Fruit fly (Drosophila melanogaster) whole organism, embryonic: Measurements from ENCODE around the gene CG31675.

Experiments used
- CG11560 ChIP-seq: fragments of 200-800 bp; sonication (Bioruptor generic); IDR thresholded peaks from 3 replicates; pipeline ENCODE4 v1.3.6; 2022; ENCODE audit warnings: missing biosample characterization, missing genetic modification characterization
- CG11696 ChIP-seq: fragments of 200-800 bp; sonication (Bioruptor generic); IDR thresholded peaks from 2 replicates; pipeline ENCODE4 v1.3.6; 2022; ENCODE audit warnings: missing biosample characterization, missing genetic modification characterization
- CG12104 ChIP-seq: fragments of 200-800 bp; sonication (Bioruptor generic); optimal IDR thresholded peaks from 3 replicates; lab custom pipeline; 2016; ENCODE audit warnings: missing biosample characterization, missing genetic modification characterization
- CG12219 ChIP-seq: fragments of 200-800 bp; sonication (Bioruptor generic); optimal IDR thresholded peaks from 3 replicates; lab custom pipeline; 2018; ENCODE audit warnings: missing biosample characterization, mild to moderate bottlenecking, missing genetic modification characterization
- CG1233 ChIP-seq: fragments of 200-800 bp; sonication (Bioruptor generic); optimal IDR thresholded peaks from 4 replicates; lab custom pipeline; 2018; ENCODE audit warnings: missing biosample characterization, mild to moderate bottlenecking, missing genetic modification characterization
- CG13123 ChIP-seq: fragments of 200-800 bp; sonication (Bioruptor generic); optimal IDR thresholded peaks from 2 replicates; lab custom pipeline; 2016; ENCODE audit warnings: missing biosample characterization, missing genetic modification characterization
- CG13894 ChIP-seq: fragments of 200-800 bp; sonication (Bioruptor generic); optimal IDR thresholded peaks from 3 replicates; lab custom pipeline; 2018; ENCODE audit warnings: missing biosample characterization, mild to moderate bottlenecking, missing genetic modification characterization, moderate library complexity
- CG14965 ChIP-seq: fragments of 200-800 bp; sonication (Bioruptor generic); optimal IDR thresholded peaks from 2 replicates; lab custom pipeline; 2016; ENCODE audit warnings: missing biosample characterization, missing genetic modification characterization, borderline replicate concordance
- CG15073 ChIP-seq: fragments of 200-800 bp; sonication (Bioruptor generic); optimal IDR thresholded peaks from 2 replicates; lab custom pipeline; 2016; ENCODE audit warnings: missing biosample characterization, missing genetic modification characterization
- CG1602 ChIP-seq: fragments of 200-800 bp; sonication (Bioruptor generic); optimal IDR thresholded peaks from 3 replicates; lab custom pipeline; 2016; ENCODE audit warnings: missing biosample characterization, missing genetic modification characterization
- CG17361 ChIP-seq: fragments of 200-800 bp; sonication (Bioruptor generic); IDR thresholded peaks from 3 replicates; pipeline ENCODE4 v1.3.6; 2022; ENCODE audit warnings: missing biosample characterization, missing genetic modification characterization
- CG1792 ChIP-seq: fragments of 200-800 bp; sonication (Bioruptor generic); optimal IDR thresholded peaks from 2 replicates; lab custom pipeline; 2016; ENCODE audit warnings: missing biosample characterization, missing genetic modification characterization
- CG18476 ChIP-seq: fragments of 200-800 bp; sonication (Bioruptor generic); optimal IDR thresholded peaks from 2 replicates; lab custom pipeline; 2016; ENCODE audit warnings: missing biosample characterization, mild to moderate bottlenecking, missing genetic modification characterization
- CG2889 ChIP-seq: fragments of 200-800 bp; sonication (Bioruptor generic); IDR thresholded peaks from 3 replicates; pipeline ENCODE4 v1.3.6; 2022; ENCODE audit warnings: missing biosample characterization, missing genetic modification characterization
- CG30431 ChIP-seq: fragments of 200-800 bp; sonication (Bioruptor generic); optimal IDR thresholded peaks from 2 replicates; lab custom pipeline; 2017; ENCODE audit warnings: missing biosample characterization, missing genetic modification characterization
- CG3163 ChIP-seq: fragments of 200-800 bp; sonication (Bioruptor generic); optimal IDR thresholded peaks from 3 replicates; lab custom pipeline; 2016; ENCODE audit warnings: missing biosample characterization, missing genetic modification characterization
- CG3838 ChIP-seq: fragments of 200-800 bp; sonication (Bioruptor generic); optimal IDR thresholded peaks from 3 replicates; lab custom pipeline; 2016; ENCODE audit warnings: missing biosample characterization, missing genetic modification characterization
- CG4820 ChIP-seq: fragments of 200-800 bp; sonication (Bioruptor generic); optimal IDR thresholded peaks from 3 replicates; lab custom pipeline; 2016; ENCODE audit warnings: missing biosample characterization, missing genetic modification characterization
- CG4854 ChIP-seq: fragments of 200-800 bp; sonication (Bioruptor generic); optimal IDR thresholded peaks from 2 replicates; lab custom pipeline; 2016; ENCODE audit warnings: missing biosample characterization, missing genetic modification characterization, inconsistent platforms
- CG8388 ChIP-seq: fragments of 200-800 bp; sonication (Bioruptor generic); optimal IDR thresholded peaks from 2 replicates; lab custom pipeline; 2019; ENCODE audit warnings: missing biosample characterization, mild to moderate bottlenecking, missing genetic modification characterization, moderate library complexity
- CG9932 ChIP-seq: fragments of 200-800 bp; sonication (Bioruptor generic); IDR thresholded peaks from 2 replicates; pipeline ENCODE4 v1.3.6; 2022; ENCODE audit warnings: missing biosample characterization, missing genetic modification characterization
- Camta ChIP-seq: fragments of 200-800 bp; sonication (Bioruptor generic); optimal IDR thresholded peaks from 2 replicates; lab custom pipeline; 2016; ENCODE audit warnings: missing biosample characterization, missing genetic modification characterization
- D19A ChIP-seq: fragments of 200-800 bp; optimal IDR thresholded peaks from 3 replicates; lab custom pipeline; 2019; ENCODE audit warnings: missing biosample characterization, mild to moderate bottlenecking, missing genetic modification characterization, moderate library complexity
- D19B ChIP-seq: fragments of 200-800 bp; sonication (Bioruptor generic); optimal IDR thresholded peaks from 2 replicates; lab custom pipeline; 2017; ENCODE audit warnings: missing biosample characterization, mild to moderate bottlenecking, missing genetic modification characterization
- Dp ChIP-seq: fragments of 200-800 bp; sonication (Bioruptor generic); optimal IDR thresholded peaks from 2 replicates; lab custom pipeline; 2018; ENCODE audit warnings: missing biosample characterization, mild to moderate bottlenecking, missing genetic modification characterization, moderate library complexity
- Dref ChIP-seq: fragments of 200-800 bp; sonication (Bioruptor generic); IDR thresholded peaks from 2 replicates; pipeline ENCODE4 v1.3.6; 2022; ENCODE audit warnings: missing biosample characterization, missing genetic modification characterization
- ERR ChIP-seq: fragments of 200-800 bp; sonication (Bioruptor generic); optimal IDR thresholded peaks from 2 replicates; lab custom pipeline; 2016; ENCODE audit warnings: missing biosample characterization, missing genetic modification characterization
- Fer3 ChIP-seq: fragments of 200-800 bp; sonication (Bioruptor generic); optimal IDR thresholded peaks from 2 replicates; lab custom pipeline; 2018; ENCODE audit warnings: missing biosample characterization, mild to moderate bottlenecking, missing genetic modification characterization, moderate library complexity
- Gug ChIP-seq: fragments of 200-800 bp; sonication (Bioruptor generic); IDR thresholded peaks from 4 replicates; pipeline ENCODE4 v1.3.6; 2022; ENCODE audit warnings: missing biosample characterization, missing genetic modification characterization
- HLHmδ ChIP-seq: fragments of 200-800 bp; sonication (Bioruptor generic); optimal IDR thresholded peaks from 2 replicates; lab custom pipeline; 2018; ENCODE audit warnings: missing biosample characterization, mild to moderate bottlenecking, missing genetic modification characterization, moderate library complexity
- Hmr ChIP-seq: fragments of 200-800 bp; sonication (Bioruptor generic); optimal IDR thresholded peaks from 3 replicates; lab custom pipeline; 2017; ENCODE audit warnings: mild to moderate bottlenecking, missing biosample characterization, missing genetic modification reagents, missing genetic modification characterization
- Meics ChIP-seq: fragments of 200-800 bp; sonication (Bioruptor generic); optimal IDR thresholded peaks from 2 replicates; lab custom pipeline; 2017; ENCODE audit warnings: missing biosample characterization, mild to moderate bottlenecking, missing genetic modification characterization
- NK7.1 ChIP-seq: fragments of 200-800 bp; sonication (Bioruptor generic); optimal IDR thresholded peaks from 3 replicates; lab custom pipeline; 2016; ENCODE audit warnings: missing biosample characterization, missing genetic modification characterization
- Nf-YB ChIP-seq: fragments of 200-800 bp; sonication (Bioruptor generic); optimal IDR thresholded peaks from 3 replicates; lab custom pipeline; 2019; ENCODE audit warnings: missing biosample characterization, mild to moderate bottlenecking, missing genetic modification characterization, moderate library complexity
- Sin3A ChIP-seq: fragments of >200 bp; optimal IDR thresholded peaks from 2 replicates; lab custom pipeline; 2018
- Trl ChIP-seq, 3 experiments: fragments of >200 bp in 2 of 3; fragments of 200-800 bp in 1 of 3; sonication (Bioruptor generic) in 1 of 3; optimal IDR thresholded peaks; 2 replicates in 1 of 3; 3 replicates in 2 of 3; lab custom pipeline; 2016 to 2017; ENCODE audit warnings: missing biosample characterization in 1 of 3, missing genetic modification characterization in 1 of 3
- YL-1 ChIP-seq: fragments of 200-800 bp; sonication (Bioruptor generic); optimal IDR thresholded peaks from 3 replicates; lab custom pipeline; 2017; ENCODE audit warnings: missing biosample characterization, mild to moderate bottlenecking, missing genetic modification characterization
- cad ChIP-seq: fragments of >200 bp; optimal IDR thresholded peaks from 2 replicates; lab custom pipeline; 2017; ENCODE audit warnings: missing biosample characterization, missing genetic modification characterization
- cg ChIP-seq: fragments of 200-800 bp; sonication (Bioruptor generic); optimal IDR thresholded peaks from 3 replicates; lab custom pipeline; 2019; ENCODE audit warnings: missing biosample characterization, mild to moderate bottlenecking, missing genetic modification characterization, moderate library complexity
- jigr1 ChIP-seq: fragments of 200-800 bp; sonication (Bioruptor generic); IDR thresholded peaks from 3 replicates; pipeline ENCODE4 v1.3.6; 2022; ENCODE audit warnings: missing biosample characterization, missing genetic modification characterization
- mld ChIP-seq: fragments of 200-800 bp; sonication (Bioruptor generic); IDR thresholded peaks from 3 replicates; pipeline ENCODE4 v1.3.6; 2022; ENCODE audit warnings: missing biosample characterization, missing genetic modification characterization; ENCODE audit not compliant: partially characterized antibody
- prd ChIP-seq, 3 experiments: fragments of >200 bp in 2 of 3; fragments of 200-800 bp in 1 of 3; sonication (Bioruptor generic) in 1 of 3; optimal IDR thresholded peaks in 2 of 3; IDR thresholded peaks in 1 of 3; 2 replicates in 2 of 3; 3 replicates in 1 of 3; pipeline versions ENCODE4 v1.3.6 to Lab custom; 2017 to 2022; ENCODE audit warnings: missing biosample characterization in 1 of 3, missing genetic modification characterization in 1 of 3
- pzg ChIP-seq: fragments of 200-800 bp; sonication (Bioruptor generic); optimal IDR thresholded peaks from 3 replicates; lab custom pipeline; 2018; ENCODE audit warnings: missing biosample characterization, mild to moderate bottlenecking, missing genetic modification characterization, moderate library complexity
- repo ChIP-seq: fragments of 200-800 bp; sonication (Bioruptor generic); optimal IDR thresholded peaks from 2 replicates; lab custom pipeline; 2016; ENCODE audit warnings: missing biosample characterization, missing genetic modification characterization
- ro ChIP-seq: fragments of 200-800 bp; sonication (Bioruptor generic); IDR thresholded peaks from 2 replicates; pipeline ENCODE4 v1.3.6; 2022; ENCODE audit warnings: missing biosample characterization, missing genetic modification characterization
- shn ChIP-seq: fragments of 200-800 bp; sonication (Bioruptor generic); optimal IDR thresholded peaks from 3 replicates; lab custom pipeline; 2016; ENCODE audit warnings: missing biosample characterization, missing genetic modification characterization
- sqz ChIP-seq: fragments of 200-800 bp; sonication (Bioruptor generic); optimal IDR thresholded peaks from 3 replicates; lab custom pipeline; 2018; ENCODE audit warnings: missing biosample characterization, mild to moderate bottlenecking, missing genetic modification characterization
- tio ChIP-seq: fragments of 200-800 bp; sonication (Bioruptor generic); optimal IDR thresholded peaks from 2 replicates; lab custom pipeline; 2017; ENCODE audit warnings: missing biosample characterization, missing genetic modification characterization, inconsistent platforms
- toy ChIP-seq: fragments of 200-800 bp; sonication (Bioruptor generic); IDR thresholded peaks from 2 replicates; pipeline ENCODE4 v1.3.6; 2022; ENCODE audit warnings: missing biosample characterization, missing genetic modification characterization
- usp ChIP-seq: fragments of >200 bp; optimal IDR thresholded peaks from 2 replicates; lab custom pipeline; 2017; ENCODE audit warnings: missing biosample characterization, missing genetic modification characterization

Gene CG31675

DNA sequence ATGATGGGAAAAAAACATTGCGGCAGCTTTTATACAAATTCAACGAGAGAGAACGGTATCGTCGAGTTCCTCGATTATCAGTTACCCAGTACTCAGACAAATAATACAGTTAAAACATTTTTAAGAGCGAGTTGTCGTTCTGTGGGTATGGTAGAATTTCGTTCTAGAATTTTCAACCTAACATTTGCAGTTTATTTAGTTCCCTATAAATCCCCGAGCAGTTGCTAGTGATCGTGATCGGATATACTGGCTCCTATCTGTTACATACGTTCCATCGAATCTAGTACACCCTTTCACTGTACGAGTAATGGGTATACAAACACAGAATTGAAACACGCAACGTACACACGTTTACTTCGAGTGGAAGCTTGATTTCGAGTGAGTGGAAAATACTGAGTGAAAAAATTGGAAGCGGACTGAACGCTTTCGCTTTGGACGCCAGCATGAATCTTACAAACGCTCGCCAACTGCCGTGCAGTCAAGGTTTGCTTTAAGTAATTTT, 2.7 kb upstream of the CG31675 start, which contains the start of gene CG9338 (continued):
- TF ChIP-seq Hmr (GFP tag; lab: Kevin White, UChicago) (peak; percentile 87), Trl (optimal IDR thresholded peaks at IDR 0.05; lab: Kevin White, UChicago) (peak in 1 of 2 experiments; percentile 4), Trl (GFP tag; optimal IDR thresholded peaks at IDR 0.05; lab: Kevin White, UChicago) (peak; percentile 91), CG9932 (GFP tag; lab: Robert Waterston, UW) (peak; percentile 76), CG11696 (peak; percentile 82), CG12104 (GFP tag; lab: Kevin White, UChicago) (peak; percentile 74), CG17361 (GFP tag; lab: Robert Waterston, UW) (peak; percentile 97), YL-1 (peak; percentile 36), Nf-YB (GFP tag; lab: Kevin White, UChicago) (peak; percentile 57), CG13894 (peak; percentile 90), HLHmδ (GFP tag; lab: Kevin White, UChicago) (no peak), D19B (GFP tag; lab: Kevin White, UChicago) (peak; percentile 98), CG2889 (GFP tag; lab: Robert Waterston, UW) (peak; percentile 43; the same call in 1 of the 3 replicates), usp (GFP tag; lab: Kevin White, UChicago) (no peak), cg (peak; percentile 70), CG3838 (GFP tag; lab: Kevin White, UChicago) (peak; percentile 62), repo (GFP tag; lab: Kevin White, UChicago) (peak; percentile 76), CG30431 (GFP tag; lab: Kevin White, UChicago) (peak; percentile 51), CG18476 (GFP tag; lab: Kevin White, UChicago) (peak; percentile 62), Meics (peak; percentile 95), CG1792 (peak; percentile 61), Gug (GFP tag; lab: Robert Waterston, UW) (peak; percentile 87), Fer3 (tag; lab: Kevin White, UChicago) (peak; percentile 91), tio (GFP tag; lab: Kevin White, UChicago) (peak; percentile 54), CG14965 (GFP tag; lab: Kevin White, UChicago) (peak; percentile 46), NK7.1 (GFP tag; lab: Kevin White, UChicago) (peak; percentile 76), cad (GFP tag; lab: Kevin White, UChicago) (no peak), CG11560 (tag; lab: Robert Waterston, UW) (no peak), sqz (peak; percentile 95), CG1233 (GFP tag; lab: Kevin White, UChicago) (peak; percentile 93), Camta (GFP tag; lab: Kevin White, UChicago) (peak; percentile 74), Sin3A (no peak), mld (GFP tag; lab: Robert Waterston, UW) (no peak), CG1602 (GFP tag; lab: Kevin White, UChicago) (peak; percentile 64), CG12219 (GFP tag; lab: Kevin White, UChicago) (peak; percentile 70), CG3163 (GFP tag; lab: Kevin White, UChicago) (peak; percentile 56), CG4854 (GFP tag; lab: Kevin White, UChicago) (peak; percentile 71), shn (GFP tag; lab: Kevin White, UChicago) (peak; percentile 85), jigr1 (peak; percentile 74; the same call in 2 of the 3 replicates), Dref (GFP tag; lab: Robert Waterston, UW) (no peak), CG13123 (GFP tag; lab: Kevin White, UChicago) (peak; percentile 47), ro (GFP tag; lab: Robert Waterston, UW) (no peak), prd (optimal IDR thresholded peaks at IDR 0.05; lab: Kevin White, UChicago) (no peak), prd (GFP tag; IDR thresholded peaks at IDR 0.05; lab: Robert Waterston, UW) (peak; percentile 94), CG15073 (no peak), ERR (GFP tag; lab: Kevin White, UChicago) (peak; percentile 83), D19A (tag; lab: Kevin White, UChicago) (peak; percentile 74), toy (GFP tag; lab: Robert Waterston, UW) (peak; percentile 82), pzg (peak; percentile 17), Dp (GFP tag; lab: Kevin White, UChicago) (no peak), CG8388 (GFP tag; lab: Kevin White, UChicago) (peak; percentile 68), CG4820 (GFP tag; lab: Kevin White, UChicago) (peak; percentile 69)
